Worm (Caenorhabditis elegans) whole organism, late embryonic: ENCODE results near the gene K02B2.6.

Experiments
- C38D4.7 ChIP-seq: fragments of 200-800 bp; sonication (Bioruptor generic); optimal IDR thresholded peaks from 2 replicates; lab custom pipeline; 2018; ENCODE audit warnings: mild to moderate bottlenecking, missing genetic modification characterization, moderate library complexity, missing compliant biosample characterization
- K09A11.1 ChIP-seq: sonication (generic microtip); optimal IDR thresholded peaks from 2 replicates; lab custom pipeline; 2017; ENCODE audit warnings: antibody characterized with exemption, mild to moderate bottlenecking, missing genetic modification characterization, missing compliant biosample characterization; ENCODE audit not compliant: insufficient read depth
- T23F11.4 ChIP-seq: fragments of 200-800 bp; sonication (Bioruptor generic); optimal IDR thresholded peaks from 2 replicates; lab custom pipeline; 2018; ENCODE audit warnings: mild to moderate bottlenecking, missing genetic modification characterization, missing compliant biosample characterization
- ahr-1 ChIP-seq: sonication (generic microtip); optimal IDR thresholded peaks from 2 replicates; lab custom pipeline; 2016; ENCODE audit warnings: missing genetic modification characterization, missing compliant biosample characterization
- ama-1 ChIP-seq: fragments of 150-350 bp; optimal IDR thresholded peaks from 2 replicates; lab custom pipeline; 2014
- ceh-14 ChIP-seq: sonication (generic microtip); optimal IDR thresholded peaks from 2 replicates; lab custom pipeline; 2016; ENCODE audit warnings: missing genotype, missing genetic modification characterization, missing compliant biosample characterization
- ceh-18 ChIP-seq: sonication (generic microtip); optimal IDR thresholded peaks from 2 replicates; lab custom pipeline; 2016; ENCODE audit warnings: missing genetic modification characterization, missing compliant biosample characterization
- ceh-2 ChIP-seq: sonication (generic microtip); optimal IDR thresholded peaks from 2 replicates; lab custom pipeline; 2016; ENCODE audit warnings: missing genotype, missing genetic modification characterization, missing compliant biosample characterization
- ceh-22 ChIP-seq: sonication (generic microtip); optimal IDR thresholded peaks from 2 replicates; lab custom pipeline; 2017; ENCODE audit warnings: missing biosample characterization, missing genetic modification characterization
- ceh-24 ChIP-seq: sonication (generic microtip); optimal IDR thresholded peaks from 2 replicates; lab custom pipeline; 2016; ENCODE audit warnings: mild to moderate bottlenecking, missing genetic modification characterization, missing compliant biosample characterization
- ceh-30 ChIP-seq: fragments of 150-350 bp; optimal IDR thresholded peaks from 2 replicates; lab custom pipeline; 2014; ENCODE audit warnings: missing biosample characterization, missing genetic modification characterization
- ceh-34 ChIP-seq: sonication (generic microtip); optimal IDR thresholded peaks from 2 replicates; lab custom pipeline; 2016; ENCODE audit warnings: mild to moderate bottlenecking, missing genetic modification characterization, missing compliant biosample characterization
- ceh-45 ChIP-seq: fragments of 200-800 bp; sonication (Bioruptor generic); IDR thresholded peaks from 2 replicates; pipeline ENCODE4 v1.3.6; 2022; ENCODE audit warnings: missing genetic modification reagents, missing genetic modification characterization, missing compliant biosample characterization
- che-1 ChIP-seq: sonication (generic microtip); optimal IDR thresholded peaks from 2 replicates; lab custom pipeline; 2016; ENCODE audit warnings: mild to moderate bottlenecking, missing genetic modification characterization, missing compliant biosample characterization
- dve-1 ChIP-seq: sonication (generic microtip); optimal IDR thresholded peaks from 2 replicates; lab custom pipeline; 2017; ENCODE audit warnings: antibody characterized with exemption, mild to moderate bottlenecking, missing genetic modification characterization, missing compliant biosample characterization
- elt-2 ChIP-seq: sonication (generic microtip); optimal IDR thresholded peaks from 2 replicates; lab custom pipeline; 2016; ENCODE audit warnings: missing genetic modification reagents, missing genetic modification characterization, missing compliant biosample characterization
- elt-4 ChIP-seq: sonication (generic microtip); optimal IDR thresholded peaks from 2 replicates; lab custom pipeline; 2016; ENCODE audit warnings: missing genetic modification characterization, missing compliant biosample characterization
- ets-4 ChIP-seq: sonication (generic microtip); optimal IDR thresholded peaks from 2 replicates; lab custom pipeline; 2016; ENCODE audit warnings: missing genetic modification characterization, missing compliant biosample characterization
- eyg-1 ChIP-seq: sonication (generic microtip); optimal IDR thresholded peaks from 2 replicates; lab custom pipeline; 2016; ENCODE audit warnings: missing genotype, missing genetic modification characterization, missing compliant biosample characterization
- gmeb-2 ChIP-seq: sonication (generic microtip); optimal IDR thresholded peaks from 2 replicates; lab custom pipeline; 2016; ENCODE audit warnings: missing genetic modification characterization, inconsistent platforms, missing compliant biosample characterization
- hlh-30 ChIP-seq: sonication (generic microtip); optimal IDR thresholded peaks from 2 replicates; lab custom pipeline; 2017; ENCODE audit warnings: antibody characterized with exemption, missing genetic modification characterization, missing compliant biosample characterization; ENCODE audit not compliant: insufficient read depth
- hlh-6 ChIP-seq: sonication (generic microtip); optimal IDR thresholded peaks from 2 replicates; lab custom pipeline; 2016; ENCODE audit warnings: missing genotype, missing genetic modification characterization, missing compliant biosample characterization
- hlh-8 ChIP-seq: sonication (generic microtip); optimal IDR thresholded peaks from 2 replicates; lab custom pipeline; 2016; ENCODE audit warnings: missing genotype, missing genetic modification characterization, missing compliant biosample characterization
- lim-6 ChIP-seq: sonication (generic microtip); optimal IDR thresholded peaks from 2 replicates; lab custom pipeline; 2016; ENCODE audit warnings: missing genetic modification characterization, missing compliant biosample characterization
- lin-11 ChIP-seq: fragments of 200-800 bp; sonication (Bioruptor generic); optimal IDR thresholded peaks from 2 replicates; lab custom pipeline; 2018; ENCODE audit warnings: mild to moderate bottlenecking, missing genetic modification characterization, missing compliant biosample characterization
- nfya-1 ChIP-seq: sonication (generic microtip); optimal IDR thresholded peaks from 2 replicates; lab custom pipeline; 2017; ENCODE audit warnings: missing genetic modification characterization, mild to moderate bottlenecking, missing compliant biosample characterization, antibody characterized with exemption, moderate library complexity
- nhr-232 ChIP-seq: sonication (generic microtip); optimal IDR thresholded peaks from 2 replicates; lab custom pipeline; 2016; ENCODE audit warnings: missing genetic modification characterization, missing compliant biosample characterization
- npax-4 ChIP-seq: sonication (generic microtip); optimal IDR thresholded peaks from 2 replicates; lab custom pipeline; 2016; ENCODE audit warnings: missing genetic modification characterization, missing compliant biosample characterization
- pat-9 ChIP-seq: fragments of 200-800 bp; sonication (Bioruptor generic); optimal IDR thresholded peaks from 2 replicates; lab custom pipeline; 2018; ENCODE audit warnings: mild to moderate bottlenecking, missing genetic modification characterization, moderate library complexity, missing compliant biosample characterization
- pha-2 ChIP-seq: sonication (generic microtip); optimal IDR thresholded peaks from 2 replicates; lab custom pipeline; 2017; ENCODE audit warnings: mild to moderate bottlenecking, missing genetic modification characterization, missing compliant biosample characterization
- pha-4 ChIP-seq: fragments of 150-350 bp; optimal IDR thresholded peaks from 2 replicates; lab custom pipeline; 2018; ENCODE audit warnings: missing biosample characterization, missing genetic modification reagents, missing genetic modification characterization
- pros-1 ChIP-seq: fragments of 150-350 bp; optimal IDR thresholded peaks from 2 replicates; lab custom pipeline; 2014; ENCODE audit warnings: missing biosample characterization, missing genetic modification reagents, missing genetic modification characterization
- ref-2 ChIP-seq: sonication (generic microtip); optimal IDR thresholded peaks from 2 replicates; lab custom pipeline; 2016; ENCODE audit warnings: missing genetic modification characterization, missing compliant biosample characterization
- rnt-1 ChIP-seq: sonication (generic microtip); optimal IDR thresholded peaks from 2 replicates; lab custom pipeline; 2016; ENCODE audit warnings: missing genetic modification characterization, missing compliant biosample characterization
- sox-2 ChIP-seq: fragments of 200-800 bp; sonication (Bioruptor generic); IDR thresholded peaks from 2 replicates; pipeline ENCODE4 v1.3.6; 2022; ENCODE audit warnings: missing genetic modification reagents, missing genetic modification characterization, missing compliant biosample characterization
- tbx-2 ChIP-seq: sonication (generic microtip); optimal IDR thresholded peaks from 2 replicates; lab custom pipeline; 2016; ENCODE audit warnings: missing genetic modification characterization, missing compliant biosample characterization
- tbx-7 ChIP-seq: sonication (generic microtip); optimal IDR thresholded peaks from 2 replicates; lab custom pipeline; 2016; ENCODE audit warnings: missing genotype, missing genetic modification characterization, missing compliant biosample characterization
- ttx-3 ChIP-seq: sonication (generic microtip); optimal IDR thresholded peaks from 2 replicates; lab custom pipeline; 2016; ENCODE audit warnings: missing genetic modification reagents, missing genetic modification characterization, missing compliant biosample characterization
- unc-3 ChIP-seq, 2 experiments: fragments of 200-800 bp in 1 of 2; sonication (Bioruptor generic) in 1 of 2; sonication (generic microtip) in 1 of 2; conservative IDR thresholded peaks in 1 of 2; optimal IDR thresholded peaks in 1 of 2; 2 replicates each; pipeline versions ENCODE4 v1.3.6 to Lab custom; 2016 to 2022; ENCODE audit warnings: missing compliant biosample characterization in 2 of 2, missing genetic modification characterization in 2 of 2, missing genetic modification reagents in 1 of 2
- unc-42 ChIP-seq: sonication (generic microtip); optimal IDR thresholded peaks from 2 replicates; lab custom pipeline; 2016; ENCODE audit warnings: missing genotype, missing genetic modification characterization, missing compliant biosample characterization
- unc-55 ChIP-seq: sonication (generic microtip); optimal IDR thresholded peaks from 2 replicates; lab custom pipeline; 2017; ENCODE audit warnings: missing biosample characterization, missing genetic modification reagents, missing genetic modification characterization
- ztf-16 ChIP-seq: sonication (generic microtip); optimal IDR thresholded peaks from 2 replicates; lab custom pipeline; 2017; ENCODE audit warnings: missing genetic modification characterization, missing compliant biosample characterization

The K02B2.6 gene

DNA sequence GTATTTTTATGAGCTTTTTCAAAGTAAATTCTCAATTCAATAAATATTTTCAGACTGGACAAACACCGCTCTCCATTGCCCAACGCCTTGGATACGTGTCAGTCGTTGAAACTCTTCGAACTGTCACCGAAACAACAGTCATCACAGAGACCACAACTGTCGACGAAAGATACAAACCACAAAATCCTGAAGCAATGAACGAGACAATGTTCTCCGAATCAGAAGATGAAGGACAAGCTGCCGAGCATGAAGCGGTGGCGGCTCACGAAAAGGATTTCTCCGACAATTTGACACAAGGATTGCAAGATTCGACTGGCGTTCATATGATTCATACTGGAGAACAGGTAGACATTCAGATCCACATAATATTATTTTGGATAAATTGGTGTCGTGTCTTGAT lies 17.7 kb upstream of the K02B2.6 start:
- no peak for TF ChIP-seq hlh-8 (tag; lab: Kevin White, UChicago)
- no peak for TF ChIP-seq ceh-22 (tag; lab: Kevin White, UChicago)
- TF ChIP-seq K09A11.1 (tag; lab: Kevin White, UChicago): no peak
- no peak for TF ChIP-seq tbx-7
- no peak for TF ChIP-seq unc-42 (tag; lab: Kevin White, UChicago)
- TF ChIP-seq tbx-2 (tag; lab: Kevin White, UChicago): no peak
- TF ChIP-seq ceh-18: no peak
- no peak for TF ChIP-seq unc-3 (GFP tag; conservative IDR thresholded peaks at IDR 0.05; lab: Robert Waterston, UW)
- TF ChIP-seq unc-3 (tag; optimal IDR thresholded peaks at IDR 0.05; lab: Kevin White, UChicago): no peak
- TF ChIP-seq ceh-2 (tag; lab: Kevin White, UChicago): no peak
- TF ChIP-seq lin-11 (tag; lab: Kevin White, UChicago): no peak
- no peak for TF ChIP-seq rnt-1 (tag; lab: Kevin White, UChicago)
- no peak for TF ChIP-seq nfya-1
- no peak for TF ChIP-seq ceh-14 (tag; lab: Kevin White, UChicago)
- no peak for TF ChIP-seq lim-6 (tag; lab: Kevin White, UChicago)
- no peak for TF ChIP-seq ceh-24
- TF ChIP-seq ceh-30 (tag; lab: Kevin White, UChicago): no peak
- no peak for TF ChIP-seq T23F11.4 (GFP tag; lab: Kevin White, UChicago)

DNA sequence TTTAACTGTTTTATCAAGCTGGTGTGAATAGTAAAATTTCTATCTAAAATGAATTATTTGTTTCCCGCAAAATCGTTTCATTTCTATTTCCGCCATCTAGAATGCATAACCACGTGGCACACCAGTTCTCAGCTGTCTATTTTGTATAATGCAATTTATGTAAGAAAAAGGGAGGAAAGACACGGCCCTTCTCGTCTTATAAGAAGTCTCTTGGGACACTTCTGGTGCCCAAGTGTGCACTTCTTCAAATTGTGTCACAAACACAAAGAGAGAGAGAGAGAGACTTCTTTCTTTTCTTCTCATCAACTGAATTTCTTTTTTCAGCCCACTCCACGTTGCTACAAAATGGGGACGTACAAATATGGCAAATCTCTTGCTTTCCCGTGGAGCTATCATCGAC lies 15.2 kb upstream of the K02B2.6 start:
- TF ChIP-seq ceh-30 (tag; lab: Kevin White, UChicago) (no peak), unc-3 (GFP tag; conservative IDR thresholded peaks at IDR 0.05; lab: Robert Waterston, UW) (peak; percentile 35; the same call in 1 of the 2 replicates), unc-3 (tag; optimal IDR thresholded peaks at IDR 0.05; lab: Kevin White, UChicago) (peak; percentile 77), unc-42 (tag; lab: Kevin White, UChicago) (peak; percentile 82), ama-1 (lab: Kevin White, UChicago) (peak; percentile 37)

DNA sequence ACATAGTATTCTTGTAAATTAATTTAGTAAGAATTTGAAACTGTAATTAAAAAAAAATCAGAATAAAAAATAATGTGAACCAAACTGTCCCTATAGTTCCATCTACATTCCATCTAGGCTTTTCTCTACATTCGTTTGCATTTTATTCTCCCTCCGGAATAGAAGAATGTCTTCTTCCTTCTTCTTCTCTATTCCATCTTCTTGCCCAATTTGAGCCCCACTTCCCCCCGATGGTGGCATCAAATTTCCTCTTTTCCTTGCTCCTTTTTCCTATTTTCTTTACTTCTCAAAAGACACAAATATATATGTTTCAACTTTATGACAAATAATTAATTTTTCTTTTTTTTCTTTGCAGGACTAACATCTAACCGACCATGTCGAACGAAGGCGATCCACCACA lies 13.1 kb upstream of the K02B2.6 start, which contains the start of gene unc-44:
Gene unc-44 (plus strand): TSS at position 356 of the 400 bp plus-strand sequence.
- TF ChIP-seq ets-4 (tag; lab: Kevin White, UChicago): no peak
- TF ChIP-seq rnt-1 (tag; lab: Kevin White, UChicago): no peak
- TF ChIP-seq elt-2: no peak
- no peak for TF ChIP-seq K09A11.1 (tag; lab: Kevin White, UChicago)
- TF ChIP-seq pat-9 (tag; lab: Kevin White, UChicago): no peak
- peak; percentile 31 for TF ChIP-seq unc-42 (tag; lab: Kevin White, UChicago)
- TF ChIP-seq gmeb-2 (tag; lab: Kevin White, UChicago): no peak
- TF ChIP-seq eyg-1 (tag; lab: Kevin White, UChicago): no peak
- no peak for TF ChIP-seq ahr-1 (tag; lab: Kevin White, UChicago)
- peak; percentile 60 for TF ChIP-seq ceh-34 (tag; lab: Kevin White, UChicago)
- TF ChIP-seq che-1 (tag; lab: Kevin White, UChicago): no peak
- TF ChIP-seq T23F11.4 (GFP tag; lab: Kevin White, UChicago): no peak
- TF ChIP-seq, all 69 proteins: peak for 2

DNA sequence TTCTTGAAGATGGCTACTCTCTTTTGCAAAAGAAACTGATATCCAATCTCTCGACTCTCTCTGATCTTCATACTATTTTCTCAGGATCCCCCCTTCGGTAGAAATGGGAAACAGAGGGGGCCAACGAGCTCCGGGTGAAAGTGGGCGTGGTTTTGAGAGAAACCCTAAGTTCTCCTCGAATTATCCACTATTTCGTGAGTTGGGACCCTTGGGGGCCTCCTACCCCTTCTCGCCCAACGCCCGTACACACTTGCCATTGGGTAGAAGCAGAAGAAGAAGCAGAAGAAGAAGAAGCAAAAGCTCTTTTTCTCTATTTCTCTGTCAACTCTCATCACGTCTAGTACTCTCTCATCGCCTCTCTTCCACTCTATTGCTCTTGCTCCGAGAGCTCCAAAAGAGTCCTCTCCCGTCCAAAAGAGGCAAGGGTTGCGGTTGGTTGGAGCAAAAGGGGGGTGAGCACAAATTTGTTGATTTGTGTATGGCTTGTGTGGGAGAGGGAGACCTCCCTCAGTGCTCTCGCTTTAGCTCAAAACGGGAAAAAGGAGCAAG lies 12.0 kb upstream of the K02B2.6 start:
- no peak for TF ChIP-seq sox-2
- peak; percentile 51 for TF ChIP-seq rnt-1 (tag; lab: Kevin White, UChicago)
- TF ChIP-seq ceh-45 (GFP tag; lab: Robert Waterston, UW): no peak
- TF ChIP-seq pha-2 (tag; lab: Kevin White, UChicago): no peak
- no peak for TF ChIP-seq ztf-16 (tag; lab: Kevin White, UChicago)
- TF ChIP-seq pros-1: no peak
- no peak for TF ChIP-seq C38D4.7 (GFP tag; lab: Kevin White, UChicago)
- TF ChIP-seq unc-3 (GFP tag; conservative IDR thresholded peaks at IDR 0.05; lab: Robert Waterston, UW): no peak
- peak; percentile 36 for TF ChIP-seq unc-3 (tag; optimal IDR thresholded peaks at IDR 0.05; lab: Kevin White, UChicago)
- no peak for TF ChIP-seq nhr-232
- no peak for TF ChIP-seq ceh-30 (tag; lab: Kevin White, UChicago)
- no peak for TF ChIP-seq gmeb-2 (tag; lab: Kevin White, UChicago)
- no peak for TF ChIP-seq elt-2
- TF ChIP-seq ttx-3 (tag; lab: Kevin White, UChicago): peak; percentile 18
- peak; percentile 60 for TF ChIP-seq ceh-34 (tag; lab: Kevin White, UChicago)
- no peak for TF ChIP-seq dve-1
- no peak for TF ChIP-seq elt-4 (tag; lab: Kevin White, UChicago)
- no peak for TF ChIP-seq ceh-22 (tag; lab: Kevin White, UChicago)
- peak; percentile 30 for TF ChIP-seq unc-55 (GFP tag; lab: Kevin White, UChicago)
- peak; percentile 96 for TF ChIP-seq nfya-1
- TF ChIP-seq ref-2 (tag; lab: Kevin White, UChicago): no peak
- TF ChIP-seq T23F11.4 (GFP tag; lab: Kevin White, UChicago): peak; percentile 49
- no peak for TF ChIP-seq lim-6 (tag; lab: Kevin White, UChicago)
- TF ChIP-seq pha-4 (tag; lab: Kevin White, UChicago): no peak
- no peak for TF ChIP-seq hlh-30 (tag; lab: Kevin White, UChicago)
- no peak for TF ChIP-seq npax-4 (tag; lab: Kevin White, UChicago)
- no peak for TF ChIP-seq hlh-8 (tag; lab: Kevin White, UChicago)
- no peak for TF ChIP-seq ama-1 (lab: Kevin White, UChicago)
- no peak for TF ChIP-seq ceh-14 (tag; lab: Kevin White, UChicago)
- TF ChIP-seq hlh-6 (tag; lab: Kevin White, UChicago): no peak
